Worm (Caenorhabditis elegans) whole organism, L3 larva: ENCODE measurements around the gene Y113G7A.12.

ENCODE experiments used
- eor-1 ChIP-seq, 2 experiments: fragments of 150-350 bp; optimal IDR thresholded peaks; 2 replicates each; lab custom pipeline; 2014 to 2018; ENCODE audit warnings: missing biosample characterization in 2 of 2, missing genetic modification characterization in 2 of 2
- fkh-10 ChIP-seq: sonication (generic microtip); optimal IDR thresholded peaks from 2 replicates; lab custom pipeline; 2017; ENCODE audit warnings: missing biosample characterization, missing genetic modification reagents, missing genetic modification characterization
- tbx-2 ChIP-seq: sonication (generic microtip); optimal IDR thresholded peaks from 2 replicates; lab custom pipeline; 2016; ENCODE audit warnings: mild to moderate bottlenecking, missing genetic modification characterization, missing compliant biosample characterization
- ztf-4 ChIP-seq: fragments of 150-350 bp; optimal IDR thresholded peaks from 2 replicates; lab custom pipeline; 2014; ENCODE audit warnings: missing biosample characterization, missing genetic modification characterization

DNA sequence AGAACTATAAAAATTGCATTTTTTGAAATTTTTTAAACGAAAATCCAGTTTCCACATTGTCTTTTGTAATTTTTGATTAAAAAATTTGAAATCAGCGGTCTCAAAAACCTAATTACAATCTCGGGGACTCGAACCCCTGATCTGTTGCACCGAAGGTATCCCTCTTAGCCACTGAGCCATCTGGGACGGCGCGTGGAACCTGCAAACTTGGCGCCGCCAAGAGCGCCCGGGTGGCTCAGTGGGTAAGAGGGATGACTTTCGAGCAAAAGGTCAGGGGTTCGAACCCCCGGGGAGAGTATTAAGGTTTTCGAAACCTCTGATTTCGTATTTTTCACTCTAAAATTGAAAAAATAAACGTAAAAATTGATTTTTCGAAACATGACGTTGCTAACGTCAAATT, 19.4 kb upstream of the Y113G7A.12 start:
- no peak for TF ChIP-seq tbx-2
- no peak for TF ChIP-seq ztf-4 (tag; lab: Kevin White, UChicago)
- TF ChIP-seq fkh-10, result no peak
- no peak for TF ChIP-seq eor-1 (tag; optimal IDR thresholded peaks at IDR 0.05; lab: Kevin White, UChicago)
